Fruit fly (Drosophila melanogaster) whole organism, adult: Measurements from ENCODE around the gene lbe.

Experiments
- CG11617 ChIP-seq: fragments of 200-800 bp; sonication (Bioruptor generic); optimal IDR thresholded peaks from 2 replicates; lab custom pipeline; 2017; ENCODE audit warnings: mild to moderate bottlenecking, missing biosample characterization, missing genetic modification reagents, missing genetic modification characterization
- CG12768 ChIP-seq: fragments of 200-800 bp; sonication (Bioruptor generic); optimal IDR thresholded peaks from 2 replicates; lab custom pipeline; 2017; ENCODE audit warnings: missing biosample characterization, missing genetic modification characterization, mild to moderate bottlenecking, moderate library complexity, missing genetic modification reagents
- CG14711 ChIP-seq: fragments of 200-800 bp; sonication (Bioruptor generic); optimal IDR thresholded peaks from 2 replicates; lab custom pipeline; 2018; ENCODE audit warnings: missing biosample characterization, mild to moderate bottlenecking, missing genetic modification characterization, moderate library complexity
- CG1620 ChIP-seq: fragments of 200-800 bp; sonication (Bioruptor generic); optimal IDR thresholded peaks from 2 replicates; lab custom pipeline; 2016; ENCODE audit warnings: missing biosample characterization, missing genetic modification characterization
- CG33017 ChIP-seq: fragments of 200-800 bp; sonication (Bioruptor generic); optimal IDR thresholded peaks from 2 replicates; lab custom pipeline; 2018; ENCODE audit warnings: missing biosample characterization, mild to moderate bottlenecking, missing genetic modification characterization, moderate library complexity
- CG5204 ChIP-seq: fragments of 200-800 bp; sonication (Bioruptor generic); optimal IDR thresholded peaks from 2 replicates; lab custom pipeline; 2016; ENCODE audit warnings: missing biosample characterization, missing genetic modification characterization
- CG7045 ChIP-seq: fragments of 200-800 bp; sonication (Bioruptor generic); optimal IDR thresholded peaks from 2 replicates; lab custom pipeline; 2017; ENCODE audit warnings: missing biosample characterization, mild to moderate bottlenecking, missing genetic modification characterization
- CG7101 ChIP-seq: fragments of 200-800 bp; sonication (Bioruptor generic); optimal IDR thresholded peaks from 2 replicates; lab custom pipeline; 2018; ENCODE audit warnings: missing biosample characterization, mild to moderate bottlenecking, missing genetic modification characterization, moderate library complexity
- Clk ChIP-seq: fragments of 200-800 bp; sonication (Bioruptor generic); optimal IDR thresholded peaks from 2 replicates; lab custom pipeline; 2017; ENCODE audit warnings: missing biosample characterization, missing genetic modification characterization
- Crg-1 ChIP-seq: fragments of 200-800 bp; sonication (Bioruptor generic); optimal IDR thresholded peaks from 2 replicates; lab custom pipeline; 2016; ENCODE audit warnings: missing biosample characterization, missing genetic modification characterization
- Hr96 ChIP-seq: fragments of 200-800 bp; sonication (Bioruptor generic); optimal IDR thresholded peaks from 2 replicates; lab custom pipeline; 2016; ENCODE audit warnings: missing biosample characterization, missing genetic modification characterization
- Mnt ChIP-seq: fragments of 200-800 bp; sonication (Bioruptor generic); optimal IDR thresholded peaks from 2 replicates; lab custom pipeline; 2016; ENCODE audit warnings: missing biosample characterization, mild to moderate bottlenecking, missing genetic modification characterization
- bab1 ChIP-seq: fragments of 200-800 bp; sonication (Bioruptor generic); optimal IDR thresholded peaks from 3 replicates; lab custom pipeline; 2019; ENCODE audit warnings: missing biosample characterization, mild to moderate bottlenecking, missing genetic modification characterization, moderate library complexity
- cic ChIP-seq: fragments of 200-800 bp; sonication (Bioruptor generic); optimal IDR thresholded peaks from 2 replicates; lab custom pipeline; 2017; ENCODE audit warnings: missing biosample characterization, mild to moderate bottlenecking, missing genetic modification characterization, moderate library complexity
- cnc ChIP-seq, 2 experiments: fragments of >200 bp; optimal IDR thresholded peaks; 2 replicates each; lab custom pipeline; 2017
- kay ChIP-seq: fragments of 200-800 bp; sonication (Bioruptor generic); peaks from one replicate; lab custom pipeline; 2016; ENCODE audit warnings: missing biosample characterization, missing genetic modification characterization, borderline replicate concordance
- ovo ChIP-seq: fragments of 200-800 bp; sonication (Bioruptor generic); optimal IDR thresholded peaks from 2 replicates; lab custom pipeline; 2016; ENCODE audit warnings: missing biosample characterization, missing genetic modification characterization
- pad ChIP-seq: fragments of 200-800 bp; sonication (Bioruptor generic); optimal IDR thresholded peaks from 3 replicates; lab custom pipeline; 2017; ENCODE audit warnings: missing biosample characterization, missing genetic modification characterization, mild to moderate bottlenecking, moderate library complexity, missing genetic modification reagents
- tj ChIP-seq: fragments of 200-800 bp; sonication (Bioruptor generic); optimal IDR thresholded peaks from 3 replicates; lab custom pipeline; 2017; ENCODE audit warnings: missing biosample characterization, mild to moderate bottlenecking, missing genetic modification characterization, moderate library complexity
- toe ChIP-seq: fragments of 200-800 bp; sonication (Bioruptor generic); optimal IDR thresholded peaks from 2 replicates; lab custom pipeline; 2016; ENCODE audit warnings: missing biosample characterization, missing genetic modification characterization

lbe gene

DNA sequence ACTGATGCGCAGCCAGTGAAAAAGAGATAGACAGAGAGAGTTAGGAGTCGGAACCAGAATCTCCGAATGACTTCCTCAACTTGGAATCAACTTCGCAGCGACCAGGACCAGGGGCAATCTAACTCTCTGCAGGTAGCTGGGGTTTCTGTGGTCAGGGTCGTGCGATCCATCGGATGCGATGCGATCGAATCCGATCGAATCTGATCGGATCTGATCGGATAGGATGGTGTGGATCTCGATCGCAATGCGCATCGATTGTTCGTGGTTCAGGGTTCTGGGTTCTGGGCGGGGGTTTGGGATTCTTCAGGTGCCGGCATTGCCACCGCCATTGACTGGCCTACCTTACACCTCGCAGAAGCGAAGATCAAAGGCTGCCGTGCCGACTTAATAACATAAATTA is 27.1 kb downstream of the lbe start:
- no peak for TF ChIP-seq CG5204 (GFP tag; lab: Kevin White, UChicago)
- TF ChIP-seq Mnt (GFP tag; lab: Kevin White, UChicago), result no peak

DNA sequence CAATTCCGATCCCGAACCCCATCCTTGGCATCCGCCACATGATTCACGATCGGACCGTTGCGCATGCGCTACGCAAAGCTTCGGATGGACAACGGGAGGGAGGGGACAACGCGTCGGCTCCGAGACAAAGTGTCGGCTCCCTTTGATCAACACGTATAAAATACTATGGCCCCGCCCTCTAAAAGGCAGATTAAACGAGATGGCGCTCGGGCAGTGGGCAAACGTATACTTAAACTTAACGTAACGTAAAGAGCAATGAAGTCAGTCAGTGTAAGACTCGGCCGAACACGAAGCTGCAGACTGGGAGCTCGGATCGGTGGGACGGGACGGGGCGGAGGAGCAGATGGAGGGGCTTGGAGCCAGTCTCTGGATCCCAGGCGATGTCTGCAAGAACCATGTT is 29.4 kb downstream of the lbe start:
- TF ChIP-seq bab1 (GFP tag; lab: Kevin White, UChicago) (no peak), CG14711 (tag; lab: Kevin White, UChicago) (no peak), CG5204 (GFP tag; lab: Kevin White, UChicago) (no peak), pad (no peak), tj (no peak)

DNA sequence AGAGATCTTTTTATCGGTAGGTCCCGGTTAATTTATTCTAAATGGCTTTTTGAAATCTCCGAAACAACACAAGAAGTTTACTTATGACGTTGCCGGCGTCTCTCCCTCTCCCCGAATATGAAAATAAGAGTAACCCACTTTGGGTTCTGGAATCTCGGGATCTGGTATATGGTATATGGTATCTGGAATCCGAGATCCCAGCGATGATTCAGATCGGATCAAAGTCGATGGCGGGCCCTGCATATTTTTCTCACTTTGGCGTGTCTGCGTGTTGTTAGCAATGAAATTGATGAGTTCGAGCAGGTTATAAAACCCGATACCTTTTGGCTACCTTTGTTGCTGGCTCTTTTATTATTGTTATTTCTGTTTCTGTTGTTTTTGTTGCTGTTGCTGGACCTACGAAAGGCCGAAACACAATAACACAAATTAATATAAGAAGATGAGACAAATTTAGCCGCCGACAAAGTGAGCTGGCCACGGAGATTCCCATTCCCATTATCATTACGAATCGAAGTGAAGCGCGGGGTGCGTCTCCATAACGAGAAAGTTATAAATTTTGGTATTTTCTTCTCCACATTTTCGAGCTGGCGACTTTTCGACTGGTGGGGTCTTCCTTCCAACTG is 31.2 kb downstream of the lbe start:
- no peak for TF ChIP-seq CG7101 (tag; lab: Kevin White, UChicago)
- no peak for TF ChIP-seq CG11617 (GFP tag; lab: Kevin White, UChicago)
- TF ChIP-seq CG7045 (GFP tag; lab: Kevin White, UChicago), result no peak
- TF ChIP-seq Mnt (GFP tag; lab: Kevin White, UChicago), result no peak
- TF ChIP-seq ovo, result no peak
- no peak for TF ChIP-seq CG5204 (GFP tag; lab: Kevin White, UChicago)
- no peak for TF ChIP-seq CG1620
- TF ChIP-seq cic (GFP tag; lab: Kevin White, UChicago), result no peak
- TF ChIP-seq CG12768, result no peak
- TF ChIP-seq tj, result no peak
- no peak for TF ChIP-seq kay (GFP tag; lab: Kevin White, UChicago)
- TF ChIP-seq bab1 (GFP tag; lab: Kevin White, UChicago), result no peak
- TF ChIP-seq Clk (GFP tag; lab: Kevin White, UChicago), result no peak
- TF ChIP-seq toe (GFP tag; lab: Kevin White, UChicago), result no peak

DNA sequence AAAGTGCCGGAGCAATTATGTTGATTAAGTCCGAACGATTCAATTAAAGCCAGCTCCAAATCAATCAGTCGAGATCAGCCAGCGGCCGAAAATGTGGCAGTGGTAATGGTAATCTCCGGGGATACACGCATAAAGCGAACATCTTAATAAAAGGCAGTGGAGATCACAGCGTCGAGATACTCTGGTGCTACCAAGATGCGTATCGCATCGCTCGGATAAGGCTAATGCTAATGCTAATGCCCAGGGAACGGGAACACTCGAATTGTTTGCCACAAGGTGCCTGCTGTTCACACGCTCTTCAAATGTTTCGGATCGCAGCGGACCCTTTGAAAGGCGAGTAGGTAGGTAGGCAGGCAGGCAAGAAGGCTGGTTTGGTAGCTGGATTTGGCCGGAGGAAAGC is 32.2 kb downstream of the lbe start:
- TF ChIP-seq CG7101 (tag; lab: Kevin White, UChicago), result no peak
- TF ChIP-seq toe (GFP tag; lab: Kevin White, UChicago), result no peak
- no peak for TF ChIP-seq CG33017 (tag; lab: Kevin White, UChicago)
- TF ChIP-seq CG7045 (GFP tag; lab: Kevin White, UChicago), result no peak
- TF ChIP-seq Clk (GFP tag; lab: Kevin White, UChicago), result no peak
- no peak for TF ChIP-seq cic (GFP tag; lab: Kevin White, UChicago)
- TF ChIP-seq bab1 (GFP tag; lab: Kevin White, UChicago), result no peak
- no peak for TF ChIP-seq CG14711 (tag; lab: Kevin White, UChicago)
- TF ChIP-seq cnc (optimal IDR thresholded peaks at IDR 0.05; lab: Kevin White, UChicago), result no peak
- TF ChIP-seq pad, result no peak
- no peak for TF ChIP-seq Hr96 (GFP tag; lab: Kevin White, UChicago)
- no peak for TF ChIP-seq CG5204 (GFP tag; lab: Kevin White, UChicago)
- no peak for TF ChIP-seq kay (GFP tag; lab: Kevin White, UChicago)
- no peak for TF ChIP-seq CG1620
- no peak for TF ChIP-seq tj
- no peak for TF ChIP-seq Mnt (GFP tag; lab: Kevin White, UChicago)
- no peak for TF ChIP-seq CG12768
- TF ChIP-seq ovo, result no peak

DNA sequence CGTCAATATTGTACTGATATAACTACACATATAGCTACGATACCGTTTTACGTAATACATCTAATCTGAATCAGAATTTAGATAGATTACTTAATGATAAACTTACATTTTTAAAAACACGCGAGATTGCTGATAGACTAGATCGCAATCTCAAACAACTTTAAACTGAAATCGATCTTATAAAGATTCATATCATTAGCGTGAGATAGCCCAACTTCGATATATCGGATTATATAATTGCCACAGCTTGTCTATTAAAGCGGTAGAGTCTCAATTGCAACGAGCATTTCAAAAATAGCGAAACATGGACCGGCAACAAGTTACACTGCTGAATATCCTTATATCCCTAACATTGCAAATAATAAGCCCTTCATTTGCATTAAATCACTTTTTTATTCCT is 37.5 kb downstream of the lbe start, which contains the start of gene CheB93b:
Gene CheB93b (plus strand): TSS at position 301 of the 400 bp plus-strand sequence.
- TF ChIP-seq Mnt (GFP tag; lab: Kevin White, UChicago), result no peak
- no peak for TF ChIP-seq CG7101 (tag; lab: Kevin White, UChicago)
- TF ChIP-seq tj, result no peak
- TF ChIP-seq cnc (optimal IDR thresholded peaks at IDR 0.05; lab: Kevin White, UChicago), result no peak
- TF ChIP-seq CG7045 (GFP tag; lab: Kevin White, UChicago), result no peak
- TF ChIP-seq bab1 (GFP tag; lab: Kevin White, UChicago), result no peak
- no peak for TF ChIP-seq CG11617 (GFP tag; lab: Kevin White, UChicago)
- TF ChIP-seq cic (GFP tag; lab: Kevin White, UChicago), result no peak
- TF ChIP-seq kay (GFP tag; lab: Kevin White, UChicago), result no peak
- no peak for TF ChIP-seq Clk (GFP tag; lab: Kevin White, UChicago)
- no peak for TF ChIP-seq toe (GFP tag; lab: Kevin White, UChicago)
- TF ChIP-seq CG12768, result no peak
- no peak for TF ChIP-seq CG14711 (tag; lab: Kevin White, UChicago)
- TF ChIP-seq CG5204 (GFP tag; lab: Kevin White, UChicago), result no peak
- TF ChIP-seq ovo, result no peak
- TF ChIP-seq pad, result no peak
- TF ChIP-seq CG1620, result no peak
- no peak for TF ChIP-seq Crg-1 (GFP tag; lab: Kevin White, UChicago)
- TF ChIP-seq Hr96 (GFP tag; lab: Kevin White, UChicago), result no peak
- no peak for TF ChIP-seq CG33017 (tag; lab: Kevin White, UChicago)

DNA sequence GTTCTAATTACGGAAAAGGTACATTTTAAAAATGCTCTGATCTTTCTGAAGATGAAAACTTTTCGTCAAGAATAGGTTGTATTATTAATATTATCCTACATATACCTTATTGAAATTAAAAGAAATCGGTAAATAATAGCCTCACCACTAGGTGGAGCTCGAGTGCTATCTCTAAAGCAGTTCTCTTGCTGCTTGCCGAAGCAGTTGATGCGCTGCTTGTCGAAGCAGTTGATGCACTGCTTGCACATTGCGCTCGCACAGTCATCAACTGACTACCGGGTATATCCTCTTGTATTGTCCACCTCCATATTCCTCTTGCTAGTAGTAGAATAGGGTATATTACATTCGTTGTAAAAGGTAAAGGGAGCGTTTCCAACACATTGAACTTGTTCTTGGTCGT is 38.0 kb downstream of the lbe start:
- TF ChIP-seq tj (no peak), Hr96 (GFP tag; lab: Kevin White, UChicago) (no peak), cic (GFP tag; lab: Kevin White, UChicago) (no peak), kay (GFP tag; lab: Kevin White, UChicago) (no peak), CG5204 (GFP tag; lab: Kevin White, UChicago) (no peak), ovo (no peak), Crg-1 (GFP tag; lab: Kevin White, UChicago) (no peak), CG14711 (tag; lab: Kevin White, UChicago) (no peak), pad (no peak)
